Fruit fly (Drosophila melanogaster): ENCODE measurements around the gene Dhps.

dm6 chr3L:8210596-8210995 lies 12.6 kb downstream of the Dhps start, which contains the start of gene tut:
- TF ChIP-seq CG8478 (optimal IDR thresholded peaks at IDR 0.05) = no peak
- no peak for TF ChIP-seq CTCF (optimal IDR thresholded peaks at IDR 0.05)

Measured in S2 (cell line).